Worm (Caenorhabditis elegans): Measurements from ENCODE around the gene his-69.

ce11 chrIII:4039775-4040174 is 18.8 kb downstream of the his-69 start:
- TF ChIP-seq mdl-1 (tag; optimal IDR thresholded peaks at IDR 0.05) (no peak), unc-62 (GFP tag; optimal IDR thresholded peaks at IDR 0.05) (no peak), nhr-237 (tag; optimal IDR thresholded peaks at IDR 0.05) (no peak), isw-1 (GFP tag; IDR thresholded peaks at IDR 0.05) (no peak), egl-27 (tag; optimal IDR thresholded peaks at IDR 0.05) (no peak), grh-1 (GFP tag; IDR thresholded peaks at IDR 0.05) (no peak), irx-1 (tag; optimal IDR thresholded peaks at IDR 0.05) (no peak), egl-13 (tag; optimal IDR thresholded peaks at IDR 0.05) (no peak), ceh-82 (tag; optimal IDR thresholded peaks at IDR 0.05) (no peak), snpc-4 (tag; optimal IDR thresholded peaks at IDR 0.05) (no peak), Y116A8C.19 (tag; optimal IDR thresholded peaks at IDR 0.05; ENCODE audit: borderline replicate concordance) (no peak), nhr-11 (tag; optimal IDR thresholded peaks at IDR 0.05) (no peak), fos-1 (tag; optimal IDR thresholded peaks at IDR 0.05) (no peak)
